Worm (Caenorhabditis elegans) whole organism, late embryonic: ENCODE data around the gene C27A2.7.

Experiments
- ama-1 ChIP-seq: fragments of 150-350 bp; optimal IDR thresholded peaks from 2 replicates; lab custom pipeline; 2014
- ceh-31 ChIP-seq: sonication (generic microtip); optimal IDR thresholded peaks from 2 replicates; lab custom pipeline; 2016; ENCODE audit warnings: missing genetic modification characterization, missing compliant biosample characterization
- ceh-34 ChIP-seq: sonication (generic microtip); optimal IDR thresholded peaks from 2 replicates; lab custom pipeline; 2016; ENCODE audit warnings: mild to moderate bottlenecking, missing genetic modification characterization, missing compliant biosample characterization
- ceh-45 ChIP-seq: fragments of 200-800 bp; sonication (Bioruptor generic); IDR thresholded peaks from 2 replicates; pipeline ENCODE4 v1.3.6; 2022; ENCODE audit warnings: missing genetic modification reagents, missing genetic modification characterization, missing compliant biosample characterization
- ceh-48 ChIP-seq: sonication (generic microtip); optimal IDR thresholded peaks from 2 replicates; lab custom pipeline; 2016; ENCODE audit warnings: missing genetic modification characterization, inconsistent platforms, missing compliant biosample characterization
- elt-2 ChIP-seq: sonication (generic microtip); optimal IDR thresholded peaks from 2 replicates; lab custom pipeline; 2016; ENCODE audit warnings: missing genetic modification reagents, missing genetic modification characterization, missing compliant biosample characterization
- ets-4 ChIP-seq: sonication (generic microtip); optimal IDR thresholded peaks from 2 replicates; lab custom pipeline; 2016; ENCODE audit warnings: missing genetic modification characterization, missing compliant biosample characterization
- nfya-1 ChIP-seq: sonication (generic microtip); optimal IDR thresholded peaks from 2 replicates; lab custom pipeline; 2017; ENCODE audit warnings: missing genetic modification characterization, mild to moderate bottlenecking, missing compliant biosample characterization, antibody characterized with exemption, moderate library complexity
- nhr-11 ChIP-seq: fragments of 150-350 bp; optimal IDR thresholded peaks from 2 replicates; lab custom pipeline; 2014; ENCODE audit warnings: missing biosample characterization, missing genetic modification characterization
- nhr-232 ChIP-seq: sonication (generic microtip); optimal IDR thresholded peaks from 2 replicates; lab custom pipeline; 2016; ENCODE audit warnings: missing genetic modification characterization, missing compliant biosample characterization
- pros-1 ChIP-seq: fragments of 150-350 bp; optimal IDR thresholded peaks from 2 replicates; lab custom pipeline; 2014; ENCODE audit warnings: missing biosample characterization, missing genetic modification reagents, missing genetic modification characterization
- tbx-7 ChIP-seq: sonication (generic microtip); optimal IDR thresholded peaks from 2 replicates; lab custom pipeline; 2016; ENCODE audit warnings: missing genotype, missing genetic modification characterization, missing compliant biosample characterization
- ztf-16 ChIP-seq: sonication (generic microtip); optimal IDR thresholded peaks from 2 replicates; lab custom pipeline; 2017; ENCODE audit warnings: missing genetic modification characterization, missing compliant biosample characterization

DNA sequence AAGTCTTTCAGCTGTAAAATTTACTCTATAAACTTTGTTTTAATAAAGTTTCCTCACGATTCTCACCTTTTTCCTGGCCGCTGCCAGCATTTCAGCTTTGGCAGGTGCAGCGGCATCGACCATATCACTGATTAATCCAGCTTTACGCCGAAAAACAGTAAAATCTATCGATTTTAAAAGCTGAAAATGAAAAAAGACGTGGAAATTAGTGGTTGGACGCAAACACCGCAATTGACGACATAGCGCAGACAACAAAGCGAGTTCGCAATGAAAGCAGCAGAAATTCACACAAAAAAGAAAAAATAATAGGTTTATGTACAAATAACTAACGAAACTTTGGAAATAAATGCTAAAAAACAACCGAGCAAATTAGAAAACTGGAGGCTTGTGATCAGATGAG lies 31.3 kb downstream of the C27A2.7 start, which contains the start of gene golg-2:
- TF ChIP-seq nfya-1 (no peak), ama-1 (lab: Kevin White, UChicago) (no peak), ceh-45 (GFP tag; lab: Robert Waterston, UW) (no peak), ceh-31 (no peak), elt-2 (tag; lab: Kevin White, UChicago) (peak; percentile 45), ets-4 (tag; lab: Kevin White, UChicago) (no peak), ceh-48 (tag; lab: Kevin White, UChicago) (no peak), ceh-34 (tag; lab: Kevin White, UChicago) (no peak), tbx-7 (tag; lab: Kevin White, UChicago) (no peak), nhr-11 (tag; lab: Kevin White, UChicago) (no peak), nhr-232 (no peak), ztf-16 (tag; lab: Kevin White, UChicago) (no peak), pros-1 (tag; lab: Kevin White, UChicago) (no peak)
